Worm (Caenorhabditis elegans) whole organism, young adult: ENCODE measurements around the gene F37H8.5.

Experiments used
- B0035.1 ChIP-seq: sonication (generic microtip); optimal IDR thresholded peaks from 2 replicates; lab custom pipeline; 2016; ENCODE audit warnings: missing genetic modification characterization, mild to moderate bottlenecking, missing compliant biosample characterization, missing genotype, missing genetic modification reagents
- B0336.3 ChIP-seq: fragments of 200-800 bp; sonication (Bioruptor generic); IDR thresholded peaks from 2 replicates; pipeline ENCODE4 v1.3.6; 2022; ENCODE audit warnings: missing genetic modification characterization, missing compliant biosample characterization
- C17E4.6 ChIP-seq: fragments of 200-800 bp; sonication (Bioruptor generic); IDR thresholded peaks from 2 replicates; pipeline ENCODE4 v1.3.6; 2022; ENCODE audit warnings: missing genetic modification reagents, missing genetic modification characterization, missing compliant biosample characterization
- F10E7.11 ChIP-seq: sonication (generic microtip); optimal IDR thresholded peaks from 2 replicates; lab custom pipeline; 2017; ENCODE audit warnings: mild to moderate bottlenecking, missing genetic modification characterization, moderate library complexity, missing compliant biosample characterization
- F37B4.10 ChIP-seq: fragments of 200-800 bp; sonication (Bioruptor generic); IDR thresholded peaks from 2 replicates; pipeline ENCODE4 v1.3.6; 2022; ENCODE audit warnings: missing genetic modification characterization, missing compliant biosample characterization
- F52B5.7 ChIP-seq: sonication (generic microtip); optimal IDR thresholded peaks from 2 replicates; lab custom pipeline; 2016; ENCODE audit warnings: mild to moderate bottlenecking, missing genetic modification characterization, missing compliant biosample characterization
- T26A5.8 ChIP-seq: sonication (generic microtip); optimal IDR thresholded peaks from 2 replicates; lab custom pipeline; 2016; ENCODE audit warnings: missing genetic modification characterization, missing compliant biosample characterization
- Y56A3A.18 ChIP-seq: fragments of 200-800 bp; sonication (Bioruptor generic); IDR thresholded peaks from 2 replicates; pipeline ENCODE4 v1.3.6; 2022; ENCODE audit warnings: missing genetic modification reagents, missing genetic modification characterization, missing compliant biosample characterization
- Y67H2A.10 ChIP-seq: fragments of 200-800 bp; sonication (Bioruptor generic); conservative IDR thresholded peaks from 2 replicates; pipeline ENCODE4 v1.3.6; 2022; ENCODE audit warnings: missing genetic modification reagents, missing genetic modification characterization, missing compliant biosample characterization
- Y95B8A.8 ChIP-seq: fragments of 200-800 bp; sonication (Bioruptor generic); IDR thresholded peaks from 2 replicates; pipeline ENCODE4 v1.3.6; 2022; ENCODE audit warnings: missing genetic modification reagents, missing genetic modification characterization, missing compliant biosample characterization
- ama-1 ChIP-seq, 3 experiments: fragments of 150-350 bp in 1 of 3; sonication (generic microtip) in 2 of 3; optimal IDR thresholded peaks; 2 replicates each; lab custom pipeline; 2014 to 2018; ENCODE audit warnings: missing biosample characterization in 2 of 3, missing genetic modification characterization in 2 of 3, missing genetic modification reagents in 2 of 3
- atf-7 ChIP-seq: sonication (generic microtip); optimal IDR thresholded peaks from 2 replicates; lab custom pipeline; 2017; ENCODE audit warnings: mild to moderate bottlenecking, missing genetic modification characterization, missing compliant biosample characterization
- attf-5 ChIP-seq: fragments of 200-800 bp; sonication (Bioruptor generic); optimal IDR thresholded peaks from 2 replicates; lab custom pipeline; 2018; ENCODE audit warnings: mild to moderate bottlenecking, missing genetic modification characterization, missing compliant biosample characterization
- attf-6 ChIP-seq: fragments of 200-800 bp; sonication (Bioruptor generic); IDR thresholded peaks from 2 replicates; pipeline ENCODE4 v1.3.6; 2022; ENCODE audit warnings: missing genetic modification reagents, missing genetic modification characterization, missing compliant biosample characterization
- cebp-1 ChIP-seq, 2 experiments: fragments of 200-800 bp in 1 of 2; sonication (Bioruptor generic) in 1 of 2; sonication (generic microtip) in 1 of 2; IDR thresholded peaks in 1 of 2; optimal IDR thresholded peaks in 1 of 2; 2 replicates each; pipeline versions ENCODE4 v1.3.6 to Lab custom; 2017 to 2022; ENCODE audit warnings: missing compliant biosample characterization in 2 of 2, missing genetic modification characterization in 2 of 2, mild to moderate bottlenecking in 1 of 2, missing genetic modification reagents in 1 of 2, moderate library complexity in 1 of 2
- cebp-2 ChIP-seq: fragments of 200-800 bp; sonication (Bioruptor generic); IDR thresholded peaks from 2 replicates; pipeline ENCODE4 v1.3.6; 2022; ENCODE audit warnings: missing genetic modification characterization, missing compliant biosample characterization
- dpff-1 ChIP-seq: sonication (generic microtip); optimal IDR thresholded peaks from 2 replicates; lab custom pipeline; 2017; ENCODE audit warnings: mild to moderate bottlenecking, missing genetic modification characterization, missing compliant biosample characterization
- dpl-1 ChIP-seq: fragments of 150-350 bp; optimal IDR thresholded peaks from 2 replicates; lab custom pipeline; 2014; ENCODE audit warnings: missing biosample characterization, missing genetic modification reagents, missing genetic modification characterization
- egl-44 ChIP-seq: fragments of 200-800 bp; sonication (Bioruptor generic); IDR thresholded peaks from 2 replicates; pipeline ENCODE4 v1.3.6; 2022; ENCODE audit warnings: missing genetic modification reagents, missing genetic modification characterization, missing compliant biosample characterization
- ets-4 ChIP-seq: fragments of 200-800 bp; sonication (Bioruptor generic); optimal IDR thresholded peaks from 2 replicates; lab custom pipeline; 2018; ENCODE audit warnings: mild to moderate bottlenecking, missing genetic modification characterization, missing compliant biosample characterization
- fkh-3 ChIP-seq: sonication (generic microtip); optimal IDR thresholded peaks from 2 replicates; lab custom pipeline; 2016; ENCODE audit warnings: mild to moderate bottlenecking, missing genetic modification characterization, missing compliant biosample characterization
- gei-17 ChIP-seq: fragments of 200-800 bp; sonication (Bioruptor generic); optimal IDR thresholded peaks from 2 replicates; lab custom pipeline; 2018; ENCODE audit warnings: mild to moderate bottlenecking, missing genetic modification characterization, missing compliant biosample characterization
- hmg-1.2 ChIP-seq: fragments of 200-800 bp; sonication (Bioruptor generic); IDR thresholded peaks from 2 replicates; pipeline ENCODE4 v1.3.6; 2022; ENCODE audit warnings: missing genetic modification reagents, missing genetic modification characterization, missing compliant biosample characterization
- hsf-1 ChIP-seq: fragments of 200-800 bp; sonication (Bioruptor generic); IDR thresholded peaks from 2 replicates; pipeline ENCODE4 v1.3.6; 2022; ENCODE audit warnings: missing genetic modification reagents, missing genetic modification characterization, missing compliant biosample characterization
- let-526 ChIP-seq: fragments of 200-800 bp; sonication (Bioruptor generic); IDR thresholded peaks from 2 replicates; pipeline ENCODE4 v1.3.6; 2022; ENCODE audit warnings: missing genetic modification reagents, missing genetic modification characterization, missing compliant biosample characterization
- let-607 ChIP-seq, 2 experiments: fragments of 200-800 bp in 1 of 2; sonication (Bioruptor generic) in 1 of 2; sonication (generic microtip) in 1 of 2; optimal IDR thresholded peaks; 2 replicates each; lab custom pipeline; 2016 to 2018; ENCODE audit warnings: mild to moderate bottlenecking in 2 of 2, missing compliant biosample characterization in 2 of 2, missing genetic modification characterization in 2 of 2, moderate library complexity in 2 of 2, missing genotype in 1 of 2
- lin-26 ChIP-seq: fragments of 200-800 bp; sonication (Bioruptor generic); IDR thresholded peaks from 2 replicates; pipeline ENCODE4 v1.3.6; 2022; ENCODE audit warnings: missing genetic modification reagents, missing genetic modification characterization, missing compliant biosample characterization
- lin-35 ChIP-seq, 3 experiments: fragments of 150-350 bp in 2 of 3; sonication (generic microtip) in 1 of 3; optimal IDR thresholded peaks; 2 replicates each; lab custom pipeline; 2014 to 2018; ENCODE audit warnings: missing biosample characterization in 3 of 3, missing genetic modification characterization in 3 of 3, missing genetic modification reagents in 3 of 3
- lin-40 ChIP-seq: sonication (generic microtip); optimal IDR thresholded peaks from 2 replicates; lab custom pipeline; 2016; ENCODE audit warnings: missing genetic modification characterization, mild to moderate bottlenecking, missing compliant biosample characterization, missing genotype, missing genetic modification reagents
- lin-54 ChIP-seq: fragments of 200-800 bp; sonication (Bioruptor generic); optimal IDR thresholded peaks from 2 replicates; lab custom pipeline; 2018; ENCODE audit warnings: mild to moderate bottlenecking, missing genetic modification characterization, missing compliant biosample characterization
- lsl-1 ChIP-seq: fragments of 200-800 bp; sonication (Bioruptor generic); optimal IDR thresholded peaks from 2 replicates; lab custom pipeline; 2018; ENCODE audit warnings: mild to moderate bottlenecking, missing genetic modification characterization, moderate library complexity, missing compliant biosample characterization
- madf-3 ChIP-seq: fragments of 200-800 bp; sonication (Bioruptor generic); IDR thresholded peaks from 2 replicates; pipeline ENCODE4 v1.3.6; 2022; ENCODE audit warnings: missing genetic modification reagents, missing genetic modification characterization, missing compliant biosample characterization
- madf-6 ChIP-seq: fragments of 200-800 bp; sonication (Bioruptor generic); IDR thresholded peaks from 2 replicates; pipeline ENCODE4 v1.3.6; 2022; ENCODE audit warnings: missing genetic modification reagents, missing genetic modification characterization, missing compliant biosample characterization
- madf-8 ChIP-seq: fragments of 200-800 bp; sonication (Bioruptor generic); conservative IDR thresholded peaks from 2 replicates; pipeline ENCODE4 v1.3.6; 2022; ENCODE audit warnings: missing genetic modification reagents, missing genetic modification characterization, missing compliant biosample characterization
- mcd-1 ChIP-seq: fragments of 200-800 bp; sonication (Bioruptor generic); IDR thresholded peaks from 2 replicates; pipeline ENCODE4 v1.3.6; 2022; ENCODE audit warnings: missing genetic modification reagents, missing genetic modification characterization, missing compliant biosample characterization
- nfyb-1 ChIP-seq: fragments of 200-800 bp; sonication (Bioruptor generic); IDR thresholded peaks from 2 replicates; pipeline ENCODE4 v1.3.6; 2022; ENCODE audit warnings: missing genetic modification reagents, missing genetic modification characterization, missing compliant biosample characterization
- nhr-80 ChIP-seq: sonication (generic microtip); optimal IDR thresholded peaks from 2 replicates; lab custom pipeline; 2016; ENCODE audit warnings: missing genetic modification characterization, missing compliant biosample characterization
- pbrm-1 ChIP-seq: fragments of 200-800 bp; sonication (Bioruptor generic); IDR thresholded peaks from 2 replicates; pipeline ENCODE4 v1.3.6; 2022; ENCODE audit warnings: missing genetic modification reagents, missing genetic modification characterization, missing compliant biosample characterization
- repo-1 ChIP-seq: sonication (generic microtip); optimal IDR thresholded peaks from 2 replicates; lab custom pipeline; 2017; ENCODE audit warnings: mild to moderate bottlenecking, missing genetic modification characterization, missing compliant biosample characterization
- sea-2 ChIP-seq: fragments of 200-800 bp; sonication (Bioruptor generic); IDR thresholded peaks from 2 replicates; pipeline ENCODE4 v1.3.6; 2022; ENCODE audit warnings: missing genetic modification characterization, missing compliant biosample characterization
- snpc-4 ChIP-seq, 5 experiments: fragments of 150-350 bp in 1 of 5; sonication (generic microtip) in 4 of 5; optimal IDR thresholded peaks; 2 replicates each; lab custom pipeline; 2014 to 2018; ENCODE audit warnings: missing genetic modification characterization in 5 of 5, missing biosample characterization in 3 of 5, antibody characterized with exemption in 2 of 5, mild to moderate bottlenecking in 2 of 5, missing compliant biosample characterization in 2 of 5, missing genotype in 2 of 5, moderate library complexity in 2 of 5, missing genetic modification reagents in 1 of 5
- ztf-22 ChIP-seq: fragments of 200-800 bp; sonication (Bioruptor generic); optimal IDR thresholded peaks from 2 replicates; lab custom pipeline; 2018; ENCODE audit warnings: mild to moderate bottlenecking, missing genetic modification characterization, moderate library complexity, missing compliant biosample characterization
- ztf-25 ChIP-seq: fragments of 200-800 bp; sonication (Bioruptor generic); IDR thresholded peaks from 2 replicates; pipeline ENCODE4 v1.3.6; 2022; ENCODE audit warnings: missing genetic modification reagents, missing genetic modification characterization, missing compliant biosample characterization
- ztf-26 ChIP-seq: sonication (generic microtip); optimal IDR thresholded peaks from 2 replicates; lab custom pipeline; 2017; ENCODE audit warnings: missing genetic modification characterization, missing compliant biosample characterization
- ztf-28 ChIP-seq: fragments of 200-800 bp; sonication (Bioruptor generic); IDR thresholded peaks from 2 replicates; pipeline ENCODE4 v1.3.6; 2022; ENCODE audit warnings: missing genetic modification reagents, missing genetic modification characterization, missing compliant biosample characterization

Gene F37H8.5

DNA sequence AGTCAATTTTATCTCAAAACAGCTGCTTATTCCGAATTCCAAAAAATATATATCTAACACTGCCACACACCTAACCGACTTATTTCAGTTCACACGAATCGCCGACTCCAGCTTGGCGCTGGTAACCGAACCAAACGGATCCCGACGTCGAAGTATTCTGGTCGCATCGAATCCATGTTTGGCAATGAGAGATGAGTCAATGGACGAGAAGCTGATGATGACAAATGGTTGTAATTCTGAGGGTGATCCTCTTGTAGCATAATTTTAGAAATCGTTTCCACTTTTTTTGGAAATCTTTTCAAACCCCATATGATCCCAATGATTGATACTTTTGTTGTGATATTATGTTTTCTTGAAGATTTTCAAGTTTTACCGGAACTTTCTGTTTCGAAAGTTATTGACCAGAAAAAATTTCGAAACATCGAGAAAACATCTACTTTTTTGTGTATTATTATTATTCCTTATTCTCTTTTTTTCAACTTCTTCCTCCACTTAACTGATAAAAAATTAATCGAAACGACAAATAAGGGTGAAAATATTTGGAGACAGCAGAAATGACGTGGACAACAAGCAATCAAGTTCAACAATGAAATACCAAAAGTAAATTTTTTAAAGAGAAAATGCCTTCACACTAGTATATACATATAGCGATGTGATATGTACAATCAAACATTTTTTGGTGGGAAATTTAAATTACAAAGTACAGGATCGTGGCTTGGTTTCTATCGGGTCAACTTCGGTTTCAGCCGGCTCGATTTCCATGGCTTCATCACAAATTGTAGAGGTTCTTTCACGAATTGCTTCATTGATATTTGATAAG is 37.9 kb upstream of the F37H8.5 start:
- 0 out of 2 replicates have a peak, but pooled peaks have one; percentile 32 for TF ChIP-seq lin-26 (GFP tag; lab: Robert Waterston, UW)
- peak; percentile 77 for TF ChIP-seq madf-3 (GFP tag; lab: Robert Waterston, UW)
- peak; percentile 52 for TF ChIP-seq F10E7.11
- TF ChIP-seq hsf-1, result 0 out of 2 replicates have a peak, but pooled peaks have one; percentile 17
- no peak for TF ChIP-seq madf-8 (GFP tag; lab: Robert Waterston, UW)
- 0 out of 2 replicates have a peak, but pooled peaks have one; percentile 31 for TF ChIP-seq hmg-1.2 (GFP tag; lab: Robert Waterston, UW)
- peak; percentile 32 to 64 for TF ChIP-seq let-607 (tag; optimal IDR thresholded peaks at IDR 0.05; lab: Kevin White, UChicago)
- TF ChIP-seq nhr-80 (tag; lab: Kevin White, UChicago), result peak; percentile 24
- peak; percentile 48 for TF ChIP-seq gei-17 (GFP tag; lab: Kevin White, UChicago)
- TF ChIP-seq atf-7 (tag; lab: Kevin White, UChicago), result peak; percentile 80
- TF ChIP-seq T26A5.8 (tag; lab: Kevin White, UChicago), result no peak
- TF ChIP-seq C17E4.6 (GFP tag; lab: Robert Waterston, UW), result no peak
- peak; percentile 71 for TF ChIP-seq let-526 (GFP tag; lab: Robert Waterston, UW)
- TF ChIP-seq B0035.1 (tag; lab: Kevin White, UChicago), result peak; percentile 26
- peak; percentile 95 for TF ChIP-seq B0336.3 (GFP tag; lab: Robert Waterston, UW)
- TF ChIP-seq ztf-25 (GFP tag; lab: Robert Waterston, UW), result 0 out of 2 replicates have a peak, but pooled peaks have one; percentile 10
- TF ChIP-seq cebp-1 (GFP tag; IDR thresholded peaks at IDR 0.05; lab: Robert Waterston, UW), result peak; percentile 46; the same call in 1 of the 2 replicates
- TF ChIP-seq cebp-1 (tag; optimal IDR thresholded peaks at IDR 0.05; lab: Kevin White, UChicago), result peak; percentile 76
- no peak; the same call in 1 of the 2 replicates for TF ChIP-seq madf-6 (GFP tag; lab: Robert Waterston, UW)
- TF ChIP-seq lin-40 (tag; lab: Kevin White, UChicago), result peak; percentile 10
- TF ChIP-seq repo-1, result peak; percentile 91
- TF ChIP-seq F52B5.7 (tag; lab: Kevin White, UChicago), result peak; percentile 55
- peak; percentile 34 for TF ChIP-seq lin-54
- TF ChIP-seq attf-6 (GFP tag; lab: Robert Waterston, UW), result 0 out of 2 replicates have a peak, but pooled peaks have one; percentile 10
- TF ChIP-seq lsl-1 (GFP tag; lab: Kevin White, UChicago), result no peak
- peak; percentile 31 for TF ChIP-seq ama-1 (optimal IDR thresholded peaks at IDR 0.05; lab: Kevin White, UChicago)
- TF ChIP-seq ama-1 (GFP tag; optimal IDR thresholded peaks at IDR 0.05; lab: Kevin White, UChicago), result no peak
- TF ChIP-seq ets-4 (GFP tag; lab: Kevin White, UChicago), result peak; percentile 12
- TF ChIP-seq egl-44 (GFP tag; lab: Robert Waterston, UW), result peak; percentile 40; the same call in 1 of the 2 replicates
- peak; percentile 19 for TF ChIP-seq fkh-3 (tag; lab: Kevin White, UChicago)
- TF ChIP-seq ztf-22 (GFP tag; lab: Kevin White, UChicago), result peak; percentile 73
- no peak for TF ChIP-seq snpc-4 (GFP tag; optimal IDR thresholded peaks at IDR 0.05; lab: Kevin White, UChicago)
- TF ChIP-seq snpc-4 (tag; optimal IDR thresholded peaks at IDR 0.05; lab: Kevin White, UChicago), result peak in 3 of 4 experiments; percentile 10 to 17 (median 16)
- no peak for TF ChIP-seq lin-35 (GFP tag; optimal IDR thresholded peaks at IDR 0.05; lab: Kevin White, UChicago)
- peak; percentile 87 for TF ChIP-seq Y95B8A.8 (GFP tag; lab: Robert Waterston, UW)
- peak; percentile 63 for TF ChIP-seq mcd-1
- peak; percentile 91 for TF ChIP-seq Y56A3A.18 (GFP tag; lab: Robert Waterston, UW)
- no peak for TF ChIP-seq ztf-26 (tag; lab: Kevin White, UChicago)
- peak; percentile 48 for TF ChIP-seq dpff-1 (tag; lab: Kevin White, UChicago)
- no peak for TF ChIP-seq dpl-1 (GFP tag; lab: Kevin White, UChicago)
- TF ChIP-seq attf-5, result peak; percentile 8
- TF ChIP-seq Y67H2A.10 (GFP tag; lab: Robert Waterston, UW), result no peak
- TF ChIP-seq pbrm-1 (GFP tag; lab: Robert Waterston, UW), result peak; percentile 70; the same call in 1 of the 2 replicates
- TF ChIP-seq nfyb-1, result peak; percentile 89
- TF ChIP-seq cebp-2 (GFP tag; lab: Robert Waterston, UW), result 0 out of 2 replicates have a peak, but pooled peaks have one; percentile 29
- 0 out of 2 replicates have a peak, but pooled peaks have one; percentile 37 for TF ChIP-seq ztf-28 (GFP tag; lab: Robert Waterston, UW)
- TF ChIP-seq F37B4.10 (GFP tag; lab: Robert Waterston, UW), result no peak
- no peak for TF ChIP-seq sea-2 (GFP tag; lab: Robert Waterston, UW)
